Fruit fly (Drosophila melanogaster) whole organism, wandering third instar larva: ENCODE results near the gene Cpr35B.

Experiments used
- Abd-B ChIP-seq: fragments of >200 bp; optimal IDR thresholded peaks from 2 replicates; lab custom pipeline; 2017; ENCODE audit warnings: missing biosample characterization, missing genetic modification characterization
- CG32264 ChIP-seq: fragments of 200-800 bp; sonication (Bioruptor generic); optimal IDR thresholded peaks from 2 replicates; lab custom pipeline; 2016; ENCODE audit warnings: missing biosample characterization, missing genetic modification characterization
- CG9705 ChIP-seq: fragments of 200-800 bp; sonication (Bioruptor generic); optimal IDR thresholded peaks from 2 replicates; lab custom pipeline; 2018; ENCODE audit warnings: missing biosample characterization, mild to moderate bottlenecking, missing genetic modification characterization
- CrebA ChIP-seq: fragments of 200-800 bp; sonication (Bioruptor generic); optimal IDR thresholded peaks from 2 replicates; lab custom pipeline; 2016; ENCODE audit warnings: missing biosample characterization, mild to moderate bottlenecking, missing genetic modification characterization, borderline replicate concordance
- Dfd ChIP-seq: fragments of >200 bp; optimal IDR thresholded peaks from 2 replicates; lab custom pipeline; 2017; ENCODE audit warnings: missing biosample characterization, missing genetic modification characterization
- GATAd ChIP-seq: sonication (Bioruptor generic); optimal IDR thresholded peaks from 2 replicates; lab custom pipeline; 2016; ENCODE audit warnings: missing biosample characterization, missing genetic modification characterization
- HLH106 ChIP-seq: fragments of 200-800 bp; optimal IDR thresholded peaks from 3 replicates; lab custom pipeline; 2019; ENCODE audit warnings: missing biosample characterization, mild to moderate bottlenecking, missing genetic modification characterization, moderate library complexity
- Hnf4 ChIP-seq: fragments of 200-800 bp; sonication (Bioruptor generic); optimal IDR thresholded peaks from 2 replicates; lab custom pipeline; 2016; ENCODE audit warnings: missing biosample characterization, mild to moderate bottlenecking, missing genetic modification characterization
- Hr78 ChIP-seq: fragments of >200 bp; optimal IDR thresholded peaks from 2 replicates; lab custom pipeline; 2017; ENCODE audit warnings: missing biosample characterization, missing genetic modification characterization
- Hr83 ChIP-seq: fragments of 200-300 bp; sonication (Bioruptor generic); optimal IDR thresholded peaks from 2 replicates; lab custom pipeline; 2016; ENCODE audit warnings: missing biosample characterization, mild to moderate bottlenecking, missing genetic modification characterization, moderate library complexity; ENCODE audit not compliant: poor library complexity, severe bottlenecking
- Jra ChIP-seq: sonication (Bioruptor generic); optimal IDR thresholded peaks from 2 replicates; lab custom pipeline; 2016; ENCODE audit warnings: missing biosample characterization, missing genetic modification characterization
- Mio ChIP-seq: sonication (Bioruptor generic); optimal IDR thresholded peaks from 2 replicates; lab custom pipeline; 2016; ENCODE audit warnings: missing biosample characterization, missing genetic modification characterization
- Myc ChIP-seq: fragments of >200 bp; optimal IDR thresholded peaks from 2 replicates; lab custom pipeline; 2017
- N ChIP-seq: fragments of >200 bp; optimal IDR thresholded peaks from 2 replicates; lab custom pipeline; 2018; ENCODE audit warnings: missing biosample characterization, missing external identifiers, missing genetic modification characterization
- OdsH ChIP-seq: fragments of 200-800 bp; sonication (Bioruptor generic); optimal IDR thresholded peaks from 2 replicates; lab custom pipeline; 2016; ENCODE audit warnings: missing biosample characterization, mild to moderate bottlenecking, missing genetic modification characterization
- Rel ChIP-seq, 2 experiments: fragments of 200-800 bp; sonication (Bioruptor generic) in 1 of 2; optimal IDR thresholded peaks; 2 replicates in 1 of 2; 3 replicates in 1 of 2; lab custom pipeline; 2016 to 2019; ENCODE audit warnings: mild to moderate bottlenecking in 2 of 2, missing biosample characterization in 2 of 2, missing genetic modification characterization in 2 of 2, moderate library complexity in 1 of 2
- Sp1 ChIP-seq: fragments of 200-800 bp; sonication (Bioruptor generic); optimal IDR thresholded peaks from 3 replicates; lab custom pipeline; 2019; ENCODE audit warnings: missing biosample characterization, mild to moderate bottlenecking, missing genetic modification characterization, moderate library complexity
- br ChIP-seq: fragments of 200-800 bp; sonication (Bioruptor generic); optimal IDR thresholded peaks from 2 replicates; lab custom pipeline; 2016; ENCODE audit warnings: missing biosample characterization, missing genetic modification characterization
- brk ChIP-seq: fragments of 200-800 bp; sonication (Bioruptor generic); optimal IDR thresholded peaks from 2 replicates; lab custom pipeline; 2016; ENCODE audit warnings: missing biosample characterization, mild to moderate bottlenecking, missing genetic modification characterization
- dl ChIP-seq, 2 experiments: fragments of 175-275, 200-275 bp in 1 of 2; fragments of 200-275 bp in 1 of 2; sonication (Bioruptor generic); optimal IDR thresholded peaks; lab custom pipeline; 2018; ENCODE audit warnings: mild to moderate bottlenecking in 2 of 2, missing biosample characterization in 2 of 2, missing genetic modification characterization in 2 of 2, moderate library complexity in 2 of 2; ENCODE audit not compliant: partially characterized antibody in 2 of 2, insufficient read depth in 1 of 2
- dmrt93B ChIP-seq: fragments of 200-800 bp; sonication (Bioruptor generic); optimal IDR thresholded peaks from 2 replicates; lab custom pipeline; 2018; ENCODE audit warnings: missing biosample characterization, mild to moderate bottlenecking, missing genetic modification characterization
- dsf ChIP-seq: sonication (Bioruptor generic); optimal IDR thresholded peaks from 2 replicates; lab custom pipeline; 2016; ENCODE audit warnings: missing biosample characterization, missing genetic modification characterization, borderline replicate concordance
- ey ChIP-seq: fragments of 200-800 bp; sonication (Bioruptor generic); optimal IDR thresholded peaks from 2 replicates; lab custom pipeline; 2016; ENCODE audit warnings: missing biosample characterization, missing genetic modification characterization
- foxo ChIP-seq, 2 experiments: fragments of 200-800 bp; sonication (Bioruptor generic); optimal IDR thresholded peaks; 2 replicates in 1 of 2; 3 replicates in 1 of 2; lab custom pipeline; 2016 to 2017; ENCODE audit warnings: missing biosample characterization in 2 of 2, missing genetic modification characterization in 2 of 2
- fru ChIP-seq: fragments of 200-800 bp; sonication (Bioruptor generic); optimal IDR thresholded peaks from 3 replicates; lab custom pipeline; 2016; ENCODE audit warnings: missing biosample characterization, mild to moderate bottlenecking, missing genetic modification characterization
- h ChIP-seq: fragments of 200-800 bp; sonication (Bioruptor generic); optimal IDR thresholded peaks from 3 replicates; lab custom pipeline; 2016; ENCODE audit warnings: missing biosample characterization, mild to moderate bottlenecking, missing genetic modification characterization
- jim ChIP-seq: fragments of 175-275, 200-325 bp; sonication (Bioruptor generic); optimal IDR thresholded peaks from 2 replicates; lab custom pipeline; 2016; ENCODE audit warnings: missing biosample characterization, mild to moderate bottlenecking, missing genetic modification characterization
- psq ChIP-seq: fragments of 200-800 bp; sonication (Bioruptor generic); optimal IDR thresholded peaks from 3 replicates; lab custom pipeline; 2017; ENCODE audit warnings: missing biosample characterization, mild to moderate bottlenecking, missing genetic modification characterization, moderate library complexity
- rgr ChIP-seq: fragments of 200-800 bp; sonication (Bioruptor generic); optimal IDR thresholded peaks from 3 replicates; lab custom pipeline; 2016; ENCODE audit warnings: missing biosample characterization, mild to moderate bottlenecking, missing genetic modification characterization
- sage ChIP-seq: fragments of 200-800 bp; sonication (Bioruptor generic); optimal IDR thresholded peaks from 2 replicates; lab custom pipeline; 2016; ENCODE audit warnings: missing biosample characterization, mild to moderate bottlenecking, missing genetic modification characterization
- sv ChIP-seq: fragments of 200-800 bp; sonication (Bioruptor generic); optimal IDR thresholded peaks from 3 replicates; lab custom pipeline; 2016; ENCODE audit warnings: missing biosample characterization, missing genetic modification characterization
- tai ChIP-seq: sonication (Bioruptor generic); optimal IDR thresholded peaks from 2 replicates; lab custom pipeline; 2016; ENCODE audit warnings: missing biosample characterization, missing genetic modification characterization
- woc ChIP-seq: sonication (Bioruptor generic); optimal IDR thresholded peaks from 2 replicates; lab custom pipeline; 2016; ENCODE audit warnings: missing biosample characterization, mild to moderate bottlenecking, missing genetic modification characterization

Cpr35B gene

DNA sequence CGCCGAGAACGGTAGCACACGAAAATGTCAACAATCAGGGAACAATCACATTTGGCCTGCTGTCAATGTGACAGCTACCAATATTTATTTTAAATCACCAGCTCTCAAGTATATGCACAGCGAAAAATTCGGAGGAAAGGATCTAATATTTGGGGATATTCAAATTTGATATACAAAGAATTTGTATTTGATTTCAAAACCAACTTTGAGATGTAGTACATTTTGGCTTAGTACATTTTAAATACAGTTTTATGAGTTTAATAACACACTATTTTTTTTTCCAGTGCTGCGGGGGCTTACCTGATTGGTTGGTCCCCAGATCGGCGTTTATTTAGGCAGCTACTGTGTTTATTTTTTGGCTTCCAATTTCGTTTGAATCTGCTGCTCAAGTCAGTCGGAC, 36.1 kb upstream of the Cpr35B start:
- TF ChIP-seq CG32264 (GFP tag; lab: Kevin White, UChicago) (peak; percentile 69), br (GFP tag; lab: Kevin White, UChicago) (peak; percentile 88), jim (GFP tag; lab: Kevin White, UChicago) (no peak), OdsH (peak; percentile 88), Rel (GFP tag; optimal IDR thresholded peaks at IDR 0.05; lab: Kevin White, UChicago) (peak; percentile 9), Rel (tag; optimal IDR thresholded peaks at IDR 0.05; lab: Kevin White, UChicago) (peak; percentile 55), ey (GFP tag; lab: Kevin White, UChicago) (peak; percentile 87), Hr83 (no peak), dsf (GFP tag; lab: Kevin White, UChicago) (no peak), Dfd (GFP tag; lab: Kevin White, UChicago) (no peak), Jra (GFP tag; lab: Kevin White, UChicago) (peak; percentile 67), CG9705 (peak; percentile 26), brk (GFP tag; lab: Kevin White, UChicago) (peak; percentile 64), N (GFP tag; lab: Kevin White, UChicago) (no peak), woc (GFP tag; lab: Kevin White, UChicago) (peak; percentile 67), sv (GFP tag; lab: Kevin White, UChicago) (peak; percentile 83), fru (GFP tag; lab: Kevin White, UChicago) (peak; percentile 88), h (GFP tag; lab: Kevin White, UChicago) (peak; percentile 91), HLH106 (peak; percentile 82), GATAd (GFP tag; lab: Kevin White, UChicago) (no peak), rgr (GFP tag; lab: Kevin White, UChicago) (peak; percentile 86), foxo (GFP tag; optimal IDR thresholded peaks at IDR 0.05; lab: Kevin White, UChicago) (peak in 1 of 2 experiments; percentile 90), dmrt93B (GFP tag; lab: Kevin White, UChicago) (peak; percentile 53), Sp1 (GFP tag; lab: Kevin White, UChicago) (peak; percentile 82), Mio (GFP tag; lab: Kevin White, UChicago) (no peak), tai (GFP tag; lab: Kevin White, UChicago) (peak; percentile 75), Hr78 (GFP tag; lab: Kevin White, UChicago) (no peak), psq (GFP tag; lab: Kevin White, UChicago) (peak; percentile 80), Hnf4 (peak; percentile 87), sage (GFP tag; lab: Kevin White, UChicago) (peak; percentile 47), Myc (lab: Kevin White, UChicago) (no peak)

DNA sequence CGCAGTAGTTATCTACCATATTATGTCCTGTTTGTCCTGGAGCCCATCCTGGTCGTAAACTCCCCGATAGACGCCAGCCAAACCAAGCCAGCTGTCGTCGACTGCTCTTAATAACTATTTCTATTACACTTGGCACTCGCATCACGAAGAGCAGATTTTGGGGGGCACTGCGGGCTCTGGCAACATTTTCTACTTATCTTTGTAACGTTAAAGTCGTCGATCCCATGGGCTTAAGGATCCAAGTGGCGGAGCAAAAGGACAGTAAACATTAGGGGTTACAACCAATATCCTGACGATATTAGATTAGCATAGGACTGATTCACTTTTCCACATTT, 35.0 kb upstream of the Cpr35B start:
- TF ChIP-seq Hr83 (no peak), sv (GFP tag; lab: Kevin White, UChicago) (no peak), br (GFP tag; lab: Kevin White, UChicago) (no peak), OdsH (no peak), dmrt93B (GFP tag; lab: Kevin White, UChicago) (no peak), dl (GFP tag; optimal IDR thresholded peaks at IDR 0.05; lab: Kevin White, UChicago; ENCODE audit: insufficient read depth in 1 of 2, partially characterized antibody in 2 of 2) (no peak), foxo (GFP tag; optimal IDR thresholded peaks at IDR 0.05; lab: Kevin White, UChicago) (no peak), psq (GFP tag; lab: Kevin White, UChicago) (no peak), Abd-B (GFP tag; lab: Kevin White, UChicago) (no peak), fru (GFP tag; lab: Kevin White, UChicago) (no peak), Dfd (GFP tag; lab: Kevin White, UChicago) (no peak)

DNA sequence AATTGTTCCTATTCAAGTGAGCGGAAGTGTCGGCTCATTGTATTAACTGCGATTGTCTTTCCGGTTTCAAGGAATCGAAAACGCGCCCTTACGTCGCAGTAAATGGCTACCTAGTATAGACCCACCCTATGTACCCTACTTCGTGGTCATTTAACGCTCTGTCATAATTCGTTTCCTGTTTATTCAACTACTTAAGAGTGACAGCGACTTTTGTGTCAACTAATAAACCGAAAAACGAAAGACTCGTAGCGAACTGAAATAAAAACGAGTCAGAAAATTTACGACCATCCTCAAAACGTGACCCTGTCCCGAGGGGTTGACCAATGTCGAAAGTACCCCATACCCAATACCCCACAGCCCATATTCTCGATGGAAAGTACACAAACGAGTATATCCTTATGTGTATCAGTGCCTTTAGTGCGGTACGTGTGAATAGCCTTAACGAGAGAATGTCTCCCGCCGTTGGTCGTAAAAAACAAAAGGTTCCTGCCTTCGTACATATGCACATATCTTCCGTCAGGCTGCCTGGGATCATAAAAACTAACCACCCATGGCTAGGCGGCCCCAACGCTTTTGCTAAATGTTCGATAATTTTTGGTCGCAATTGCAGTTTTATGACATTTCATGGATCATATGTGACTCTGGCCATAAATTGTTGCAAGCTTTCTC, 34.5 kb upstream of the Cpr35B start:
- TF ChIP-seq Jra (GFP tag; lab: Kevin White, UChicago): no peak
- TF ChIP-seq CrebA (GFP tag; lab: Kevin White, UChicago): no peak
- TF ChIP-seq Rel (GFP tag; optimal IDR thresholded peaks at IDR 0.05; lab: Kevin White, UChicago): no peak
- no peak for TF ChIP-seq Rel (tag; optimal IDR thresholded peaks at IDR 0.05; lab: Kevin White, UChicago)
- no peak for TF ChIP-seq woc (GFP tag; lab: Kevin White, UChicago)
- no peak for TF ChIP-seq Hnf4
- TF ChIP-seq Abd-B (GFP tag; lab: Kevin White, UChicago): no peak
- no peak for TF ChIP-seq dsf (GFP tag; lab: Kevin White, UChicago)
- TF ChIP-seq psq (GFP tag; lab: Kevin White, UChicago): no peak
- TF ChIP-seq h (GFP tag; lab: Kevin White, UChicago): no peak
- no peak for TF ChIP-seq Sp1 (GFP tag; lab: Kevin White, UChicago)
- TF ChIP-seq Hr78 (GFP tag; lab: Kevin White, UChicago): no peak
- no peak for TF ChIP-seq Dfd (GFP tag; lab: Kevin White, UChicago)
- no peak for TF ChIP-seq brk (GFP tag; lab: Kevin White, UChicago)
- TF ChIP-seq dmrt93B (GFP tag; lab: Kevin White, UChicago): no peak
- no peak for TF ChIP-seq rgr (GFP tag; lab: Kevin White, UChicago)
